Worm (Caenorhabditis elegans): Measurements from ENCODE around the gene C07B5.3.
A peak's percentile ranks its signal among the peaks of the same experiment; 100 is the strongest.

C07B5.3 gene

ce11 chrX:9560931-9561330, 37.9 kb upstream of the C07B5.3 start (continued):
- TF ChIP-seq ces-1 (GFP tag; optimal IDR thresholded peaks at IDR 0.05) (no peak), lin-29 (GFP tag; IDR thresholded peaks at IDR 0.05) (no peak), mxl-2 (GFP tag; conservative IDR thresholded peaks at IDR 0.05) (no peak), hlh-30 (tag; optimal IDR thresholded peaks at IDR 0.05; ENCODE audit: insufficient read depth) (peak; percentile 48), nhr-41 (GFP tag; IDR thresholded peaks at IDR 0.05) (no peak), gei-8 (GFP tag; optimal IDR thresholded peaks at IDR 0.05) (no peak), ceh-20 (GFP tag; IDR thresholded peaks at IDR 0.05) (0 out of 2 replicates have a peak, but pooled peaks have one; percentile 28), ceh-44 (GFP tag; IDR thresholded peaks at IDR 0.05) (no peak), Y5F2A.4 (GFP tag; optimal IDR thresholded peaks at IDR 0.05) (no peak), nhr-25 (tag; optimal IDR thresholded peaks at IDR 0.05; ENCODE audit: borderline replicate concordance, insufficient read depth) (no peak), dpl-1 (GFP tag; optimal IDR thresholded peaks at IDR 0.05) (no peak), arid-1 (GFP tag; conservative IDR thresholded peaks at IDR 0.05) (peak; percentile 69; the same call in 1 of the 2 replicates), unc-62 (GFP tag; optimal IDR thresholded peaks at IDR 0.05 in 1 of 2) (no peak), unc-62 (tag; optimal IDR thresholded peaks at IDR 0.05) (no peak), lin-1 (GFP tag; IDR thresholded peaks at IDR 0.05) (0 out of 2 replicates have a peak, but pooled peaks have one; percentile 45), zag-1 (tag; optimal IDR thresholded peaks at IDR 0.05) (no peak), nhr-6 (tag; optimal IDR thresholded peaks at IDR 0.05) (peak; percentile 36), madf-5 (GFP tag; IDR thresholded peaks at IDR 0.05) (peak; percentile 58 to 88; a peak in 2 of 4 replicates), nhr-76 (tag; optimal IDR thresholded peaks at IDR 0.05) (no peak), nhr-11 (tag; optimal IDR thresholded peaks at IDR 0.05) (no peak), dmd-8 (GFP tag; IDR thresholded peaks at IDR 0.05) (peak; percentile 81), egl-43 (GFP tag; IDR thresholded peaks at IDR 0.05) (peak; percentile 76; the same call in 1 of the 2 replicates), hmg-1.1 (GFP tag; IDR thresholded peaks at IDR 0.05) (0 out of 2 replicates have a peak, but pooled peaks have one; percentile 11), T26A8.4 (GFP tag; IDR thresholded peaks at IDR 0.05) (peak; percentile 61), nhr-48 (tag; optimal IDR thresholded peaks at IDR 0.05) (no peak), F44E2.7 (GFP tag; IDR thresholded peaks at IDR 0.05) (0 out of 2 replicates have a peak, but pooled peaks have one; percentile 18), cey-2 (tag; optimal IDR thresholded peaks at IDR 0.05; ENCODE audit: borderline replicate concordance, insufficient read depth) (no peak), ceh-32 (tag; optimal IDR thresholded peaks at IDR 0.05; ENCODE audit: poor library complexity) (no peak), daf-12 (tag; optimal IDR thresholded peaks at IDR 0.05) (no peak), zip-2 (tag; optimal IDR thresholded peaks at IDR 0.05) (no peak), fkh-10 (GFP tag; optimal IDR thresholded peaks at IDR 0.05) (no peak), ceh-82 (tag; optimal IDR thresholded peaks at IDR 0.05) (no peak), tag-97 (GFP tag; IDR thresholded peaks at IDR 0.05) (0 out of 2 replicates have a peak, but pooled peaks have one; percentile 22), madf-9 (GFP tag; conservative IDR thresholded peaks at IDR 0.05) (peak; percentile 44; the same call in 1 of the 2 replicates), daf-19 (GFP tag; conservative IDR thresholded peaks at IDR 0.05) (peak; percentile 67; the same call in 1 of the 2 replicates), aha-1 (tag) (no peak), R02D3.7 (tag; optimal IDR thresholded peaks at IDR 0.05) (no peak), Y48G9A.11 (GFP tag; IDR thresholded peaks at IDR 0.05) (0 out of 2 replicates have a peak, but pooled peaks have one; percentile 14), lir-3 (tag; optimal IDR thresholded peaks at IDR 0.05) (no peak), ceh-28 (tag; optimal IDR thresholded peaks at IDR 0.05) (no peak), daf-8 (GFP tag; IDR thresholded peaks at IDR 0.05) (no peak), ceh-62 (tag; optimal IDR thresholded peaks at IDR 0.05) (no peak), daf-16 (GFP tag; optimal IDR thresholded peaks at IDR 0.05) (peak; percentile 30 to 40), daf-16 (tag; optimal IDR thresholded peaks at IDR 0.05) (peak; percentile 62), duxl-1 (tag; optimal IDR thresholded peaks at IDR 0.05; ENCODE audit: poor library complexity) (no peak), skn-1 (tag; optimal IDR thresholded peaks at IDR 0.05) (no peak), pqm-1 (tag; optimal IDR thresholded peaks at IDR 0.05) (no peak), tra-1 (GFP tag; IDR thresholded peaks at IDR 0.05) (peak; percentile 74), mxl-3 (GFP tag; optimal IDR thresholded peaks at IDR 0.05) (no peak), dmd-6 (GFP tag; IDR thresholded peaks at IDR 0.05) (peak; percentile 60), saeg-2 (GFP tag; IDR thresholded peaks at IDR 0.05) (0 out of 2 replicates have a peak, but pooled peaks have one; percentile 62)
